Worm (Caenorhabditis elegans) whole organism, mixed stage, embryonic: Measurements from ENCODE around the gene C16E9.2.

ENCODE experiments used
- M03D4.4 ChIP-seq: sonication (generic microtip); optimal IDR thresholded peaks from 2 replicates; lab custom pipeline; 2017; ENCODE audit warnings: mild to moderate bottlenecking, missing genetic modification characterization, missing compliant biosample characterization
- nhr-76 ChIP-seq: sonication (generic microtip); optimal IDR thresholded peaks from 2 replicates; lab custom pipeline; 2017; ENCODE audit warnings: missing biosample characterization, missing genetic modification characterization
- unc-62 ChIP-seq: fragments of 150-350 bp; optimal IDR thresholded peaks from 2 replicates; lab custom pipeline; 2014; ENCODE audit warnings: missing biosample characterization, missing genetic modification reagents, missing genetic modification characterization

- TF ChIP-seq unc-62 (GFP tag; lab: Kevin White, UChicago) = no peak
- TF ChIP-seq M03D4.4 = no peak
- TF ChIP-seq nhr-76 (tag; lab: Kevin White, UChicago) = no peak
Observed at ce11 chrX:6971301-6971700, 35.8 kb downstream of the C16E9.2 start.
